Fruit fly (Drosophila melanogaster) whole organism, embryonic: ENCODE measurements around the gene crol.

Experiments used
- BtbVII ChIP-seq: fragments of 200-800 bp; sonication (Bioruptor generic); optimal IDR thresholded peaks from 3 replicates; lab custom pipeline; 2017; ENCODE audit warnings: missing biosample characterization, mild to moderate bottlenecking, missing genetic modification characterization
- CG12104 ChIP-seq: fragments of 200-800 bp; sonication (Bioruptor generic); optimal IDR thresholded peaks from 3 replicates; lab custom pipeline; 2016; ENCODE audit warnings: missing biosample characterization, missing genetic modification characterization
- CG13296 ChIP-seq: fragments of 200-800 bp; sonication (Bioruptor generic); optimal IDR thresholded peaks from 3 replicates; lab custom pipeline; 2018; ENCODE audit warnings: missing biosample characterization, mild to moderate bottlenecking, missing genetic modification characterization
- CG13424 ChIP-seq: fragments of 200-800 bp; sonication (Bioruptor generic); optimal IDR thresholded peaks from 2 replicates; lab custom pipeline; 2019; ENCODE audit warnings: missing biosample characterization, mild to moderate bottlenecking, missing genetic modification characterization, moderate library complexity
- CG13775 ChIP-seq: fragments of 200-800 bp; sonication (Bioruptor generic); optimal IDR thresholded peaks from 3 replicates; lab custom pipeline; 2017; ENCODE audit warnings: missing biosample characterization, mild to moderate bottlenecking, missing genetic modification characterization
- CG15696 ChIP-seq: fragments of 200-800 bp; sonication (Bioruptor generic); optimal IDR thresholded peaks from 2 replicates; lab custom pipeline; 2019; ENCODE audit warnings: missing biosample characterization, mild to moderate bottlenecking, missing genetic modification characterization, moderate library complexity
- CG17328 ChIP-seq: fragments of 200-800 bp; sonication (Bioruptor generic); IDR thresholded peaks from 2 replicates; pipeline ENCODE4 v1.3.6; 2022; ENCODE audit warnings: missing biosample characterization, missing genetic modification characterization
- CG17612 ChIP-seq: fragments of 200-800 bp; sonication (Bioruptor generic); IDR thresholded peaks from 2 replicates; pipeline ENCODE4 v1.3.6; 2022; ENCODE audit warnings: missing biosample characterization, missing genetic modification characterization
- CG1792 ChIP-seq: fragments of 200-800 bp; sonication (Bioruptor generic); optimal IDR thresholded peaks from 2 replicates; lab custom pipeline; 2016; ENCODE audit warnings: missing biosample characterization, missing genetic modification characterization
- CG30020 ChIP-seq: fragments of 200-800 bp; optimal IDR thresholded peaks from 2 replicates; lab custom pipeline; 2019; ENCODE audit warnings: missing biosample characterization, mild to moderate bottlenecking, missing genetic modification characterization, moderate library complexity
- CG31224 ChIP-seq: fragments of 200-800 bp; sonication (Bioruptor generic); IDR thresholded peaks from 2 replicates; pipeline ENCODE4 v1.3.6; 2022; ENCODE audit warnings: missing biosample characterization, missing genetic modification characterization
- CG3281 ChIP-seq: fragments of 200-800 bp; sonication (Bioruptor generic); optimal IDR thresholded peaks from 3 replicates; lab custom pipeline; 2017; ENCODE audit warnings: missing biosample characterization, mild to moderate bottlenecking, missing genetic modification characterization
- CG34224 ChIP-seq: fragments of 200-800 bp; sonication (Bioruptor generic); IDR thresholded peaks from 3 replicates; pipeline ENCODE4 v1.3.6; 2022; ENCODE audit warnings: missing biosample characterization, missing genetic modification characterization; ENCODE audit not compliant: partially characterized antibody
- CG3847 ChIP-seq: fragments of 200-800 bp; sonication (Bioruptor generic); IDR thresholded peaks from 2 replicates; pipeline ENCODE4 v1.3.6; 2022; ENCODE audit warnings: missing biosample characterization, missing genetic modification characterization
- CG4730 ChIP-seq: fragments of 200-800 bp; sonication (Bioruptor generic); IDR thresholded peaks from 2 replicates; pipeline ENCODE4 v1.3.6; 2022; ENCODE audit warnings: missing biosample characterization, missing genetic modification characterization
- CG6654 ChIP-seq: fragments of 200-800 bp; sonication (Bioruptor generic); optimal IDR thresholded peaks from 2 replicates; lab custom pipeline; 2017; ENCODE audit warnings: missing biosample characterization, mild to moderate bottlenecking, missing genetic modification characterization
- CG6689 ChIP-seq: fragments of 200-800 bp; sonication (Bioruptor generic); IDR thresholded peaks from 2 replicates; pipeline ENCODE4 v1.3.6; 2022; ENCODE audit warnings: missing biosample characterization, missing genetic modification characterization
- CG7556 ChIP-seq: fragments of 200-800 bp; sonication (Bioruptor generic); optimal IDR thresholded peaks from 2 replicates; lab custom pipeline; 2017; ENCODE audit warnings: missing biosample characterization, mild to moderate bottlenecking, missing genetic modification characterization
- CG8281 ChIP-seq: fragments of 200-800 bp; sonication (Bioruptor generic); optimal IDR thresholded peaks from 2 replicates; lab custom pipeline; 2018; ENCODE audit warnings: missing biosample characterization, mild to moderate bottlenecking, missing genetic modification characterization, moderate library complexity
- CG8478 ChIP-seq: fragments of >200 bp; optimal IDR thresholded peaks from 2 replicates; lab custom pipeline; 2018
- CG9817 ChIP-seq: fragments of 200-800 bp; sonication (Bioruptor generic); optimal IDR thresholded peaks from 2 replicates; lab custom pipeline; 2018; ENCODE audit warnings: missing biosample characterization, mild to moderate bottlenecking, missing genetic modification characterization, moderate library complexity
- Dip3 ChIP-seq: fragments of 200-800 bp; sonication (Bioruptor generic); optimal IDR thresholded peaks from 3 replicates; lab custom pipeline; 2016; ENCODE audit warnings: missing biosample characterization, missing genetic modification characterization
- Fer2 ChIP-seq: fragments of 200-800 bp; sonication (Bioruptor generic); optimal IDR thresholded peaks from 2 replicates; lab custom pipeline; 2018; ENCODE audit warnings: missing biosample characterization, mild to moderate bottlenecking, missing genetic modification characterization, moderate library complexity
- Gsc ChIP-seq: fragments of 200-800 bp; sonication (Bioruptor generic); IDR thresholded peaks from 2 replicates; pipeline ENCODE4 v1.3.6; 2022; ENCODE audit warnings: missing biosample characterization, missing genetic modification characterization
- H2.0 ChIP-seq: fragments of 200-800 bp; sonication (Bioruptor generic); IDR thresholded peaks from 2 replicates; pipeline ENCODE4 v1.3.6; 2022; ENCODE audit warnings: missing biosample characterization, missing genetic modification characterization
- HHEX ChIP-seq: fragments of 200-800 bp; sonication (Bioruptor generic); optimal IDR thresholded peaks from 3 replicates; lab custom pipeline; 2017; ENCODE audit warnings: missing biosample characterization, mild to moderate bottlenecking, missing genetic modification characterization, missing genetic modification reagents
- HLH4C ChIP-seq: fragments of 200-800 bp; sonication (Bioruptor generic); IDR thresholded peaks from 3 replicates; pipeline ENCODE4 v1.3.6; 2022; ENCODE audit warnings: missing biosample characterization, missing genetic modification characterization; ENCODE audit not compliant: partially characterized antibody
- Hr51 ChIP-seq, 2 experiments: fragments of 200-800 bp; sonication (Bioruptor generic); optimal IDR thresholded peaks; 2 replicates in 1 of 2; 3 replicates in 1 of 2; lab custom pipeline; 2016 to 2018; ENCODE audit warnings: missing biosample characterization in 2 of 2, missing genetic modification characterization in 2 of 2, mild to moderate bottlenecking in 1 of 2, moderate library complexity in 1 of 2
- Nf-YA ChIP-seq: fragments of 200-800 bp; sonication (Bioruptor generic); IDR thresholded peaks from 2 replicates; pipeline ENCODE4 v1.3.6; 2022; ENCODE audit warnings: missing biosample characterization, missing genetic modification characterization
- Opbp ChIP-seq: fragments of 200-800 bp; sonication (Bioruptor generic); IDR thresholded peaks from 3 replicates; pipeline ENCODE4 v1.3.6; 2022; ENCODE audit warnings: missing biosample characterization, missing genetic modification characterization; ENCODE audit not compliant: partially characterized antibody
- Pdp1 ChIP-seq, 2 experiments: fragments of 200-800 bp; sonication (Bioruptor generic); optimal IDR thresholded peaks; 3 replicates each; lab custom pipeline; 2016; ENCODE audit warnings: missing biosample characterization in 2 of 2, missing genetic modification characterization in 2 of 2, mild to moderate bottlenecking in 1 of 2, moderate library complexity in 1 of 2
- Vsx1 ChIP-seq: fragments of 200-800 bp; sonication (Bioruptor generic); optimal IDR thresholded peaks from 2 replicates; lab custom pipeline; 2017; ENCODE audit warnings: missing biosample characterization, mild to moderate bottlenecking, missing genetic modification characterization, missing genetic modification reagents
- br ChIP-seq: fragments of >200 bp; optimal IDR thresholded peaks from 2 replicates; lab custom pipeline; 2017
- fru ChIP-seq: fragments of >200 bp; optimal IDR thresholded peaks from 2 replicates; lab custom pipeline; 2017
- gce ChIP-seq: fragments of 200-800 bp; sonication (Bioruptor generic); IDR thresholded peaks from 3 replicates; pipeline ENCODE4 v1.3.6; 2022; ENCODE audit warnings: missing biosample characterization, missing genetic modification characterization
- grau ChIP-seq: fragments of 200-800 bp; optimal IDR thresholded peaks from 3 replicates; lab custom pipeline; 2019; ENCODE audit warnings: missing biosample characterization, mild to moderate bottlenecking, missing genetic modification characterization, moderate library complexity
- grn ChIP-seq: fragments of 200-800 bp; sonication (Bioruptor generic); optimal IDR thresholded peaks from 3 replicates; lab custom pipeline; 2017; ENCODE audit warnings: missing biosample characterization, missing genetic modification characterization
- ham ChIP-seq: fragments of 200-800 bp; sonication (Bioruptor generic); IDR thresholded peaks from 2 replicates; pipeline ENCODE4 v1.3.6; 2022; ENCODE audit warnings: missing biosample characterization, missing genetic modification characterization
- hkb ChIP-seq, 2 experiments: fragments of 200-800 bp in 1 of 2; fragments of >200 bp in 1 of 2; sonication (Bioruptor generic) in 1 of 2; IDR thresholded peaks in 1 of 2; optimal IDR thresholded peaks in 1 of 2; 2 replicates each; pipeline versions ENCODE4 v1.3.6 to Lab custom; 2017 to 2022; ENCODE audit warnings: missing biosample characterization in 1 of 2, missing genetic modification characterization in 1 of 2
- lbe ChIP-seq: fragments of 200-800 bp; sonication (Bioruptor generic); optimal IDR thresholded peaks from 2 replicates; lab custom pipeline; 2016; ENCODE audit warnings: missing biosample characterization, mild to moderate bottlenecking, missing genetic modification characterization
- lola ChIP-seq, 3 experiments: fragments of >200 bp in 2 of 3; fragments of 200-800 bp in 1 of 3; sonication (Bioruptor generic) in 1 of 3; optimal IDR thresholded peaks; 2 replicates each; lab custom pipeline; 2017 to 2019; ENCODE audit warnings: missing biosample characterization in 3 of 3, missing genetic modification characterization in 3 of 3, mild to moderate bottlenecking in 1 of 3, moderate library complexity in 1 of 3
- lov ChIP-seq, 2 experiments: fragments of 200-800 bp in 1 of 2; fragments of >200 bp in 1 of 2; sonication (Bioruptor generic) in 1 of 2; IDR thresholded peaks in 1 of 2; optimal IDR thresholded peaks in 1 of 2; 2 replicates in 1 of 2; 3 replicates in 1 of 2; pipeline versions ENCODE4 v1.3.6 to Lab custom; 2017 to 2022; ENCODE audit warnings: missing biosample characterization in 1 of 2, missing genetic modification characterization in 1 of 2
- mirr ChIP-seq: fragments of 200-800 bp; sonication (Bioruptor generic); optimal IDR thresholded peaks from 3 replicates; lab custom pipeline; 2018; ENCODE audit warnings: missing biosample characterization, mild to moderate bottlenecking, missing genetic modification characterization
- odd ChIP-seq: fragments of 200-800 bp; sonication (Bioruptor generic); optimal IDR thresholded peaks from 2 replicates; lab custom pipeline; 2017; ENCODE audit warnings: missing biosample characterization, mild to moderate bottlenecking, missing genetic modification characterization
- sens-2 ChIP-seq: fragments of 200-800 bp; sonication (Bioruptor generic); IDR thresholded peaks from 2 replicates; pipeline ENCODE4 v1.3.6; 2022; ENCODE audit warnings: missing biosample characterization, missing genetic modification characterization
- sisA ChIP-seq: fragments of 200-800 bp; sonication (Bioruptor generic); IDR thresholded peaks from 2 replicates; pipeline ENCODE4 v1.3.6; 2022; ENCODE audit warnings: missing biosample characterization, missing genetic modification characterization
- stc ChIP-seq: fragments of 200-800 bp; sonication (Bioruptor generic); IDR thresholded peaks from 2 replicates; pipeline ENCODE4 v1.3.6; 2022; ENCODE audit warnings: missing biosample characterization, missing genetic modification characterization
- trh ChIP-seq: fragments of 200-800 bp; sonication (Bioruptor generic); optimal IDR thresholded peaks from 2 replicates; lab custom pipeline; 2016; ENCODE audit warnings: missing biosample characterization, missing genetic modification characterization
- usp ChIP-seq: fragments of >200 bp; optimal IDR thresholded peaks from 2 replicates; lab custom pipeline; 2017; ENCODE audit warnings: missing biosample characterization, missing genetic modification characterization
- zfh2 ChIP-seq: fragments of 200-800 bp; sonication (Bioruptor generic); optimal IDR thresholded peaks from 2 replicates; lab custom pipeline; 2016; ENCODE audit warnings: missing biosample characterization, missing genetic modification characterization

crol gene

dm6 chr2L:11807697-11808226 lies 1.5 kb downstream of the crol start (continued):
- no peak for TF ChIP-seq BtbVII (GFP tag; lab: Kevin White, UChicago)
- TF ChIP-seq CG17612 (GFP tag; lab: Robert Waterston, UW), result no peak
- no peak for TF ChIP-seq grn
- TF ChIP-seq ham, result no peak
- TF ChIP-seq HHEX (GFP tag; lab: Kevin White, UChicago), result peak; percentile 18
- no peak for TF ChIP-seq lbe (GFP tag; lab: Kevin White, UChicago)
- peak in 1 of 3 experiments; percentile 83 for TF ChIP-seq lola (GFP tag; optimal IDR thresholded peaks at IDR 0.05; lab: Kevin White, UChicago)
- no peak for TF ChIP-seq CG4730
- no peak for TF ChIP-seq H2.0
- peak; percentile 14; the same call in 1 of the 3 replicates for TF ChIP-seq HLH4C (GFP tag; lab: Robert Waterston, UW)
- no peak for TF ChIP-seq hkb (optimal IDR thresholded peaks at IDR 0.05; lab: Kevin White, UChicago)
- no peak for TF ChIP-seq hkb (GFP tag; IDR thresholded peaks at IDR 0.05; lab: Robert Waterston, UW)
- no peak for TF ChIP-seq zfh2 (GFP tag; lab: Kevin White, UChicago)
- no peak for TF ChIP-seq CG1792 (GFP tag; lab: Kevin White, UChicago)
- peak; percentile 10 for TF ChIP-seq CG3281 (GFP tag; lab: Kevin White, UChicago)
- no peak for TF ChIP-seq stc (GFP tag; lab: Robert Waterston, UW)
- no peak for TF ChIP-seq CG9817 (tag; lab: Kevin White, UChicago)
- no peak for TF ChIP-seq grau
- peak; percentile 24; the same call in 1 of the 3 replicates for TF ChIP-seq CG34224 (GFP tag; lab: Robert Waterston, UW)
- TF ChIP-seq Hr51 (GFP tag; optimal IDR thresholded peaks at IDR 0.05; lab: Kevin White, UChicago), result no peak
- no peak for TF ChIP-seq Fer2 (tag; lab: Kevin White, UChicago)
- no peak for TF ChIP-seq CG13424 (tag; lab: Kevin White, UChicago)
- TF ChIP-seq CG31224, result peak; percentile 41; the same call in 1 of the 2 replicates
- TF ChIP-seq Dip3 (GFP tag; lab: Kevin White, UChicago), result peak; percentile 19
- no peak for TF ChIP-seq CG6689 (GFP tag; lab: Robert Waterston, UW)
- no peak for TF ChIP-seq CG15696 (tag; lab: Kevin White, UChicago)
- no peak for TF ChIP-seq Gsc (GFP tag; lab: Robert Waterston, UW)
- no peak for TF ChIP-seq CG13296
- TF ChIP-seq Vsx1 (GFP tag; lab: Kevin White, UChicago), result no peak
- no peak for TF ChIP-seq sens-2 (GFP tag; lab: Robert Waterston, UW)
- no peak for TF ChIP-seq CG6654 (GFP tag; lab: Kevin White, UChicago)
- TF ChIP-seq CG8281 (tag; lab: Kevin White, UChicago), result no peak
- no peak for TF ChIP-seq CG7556 (GFP tag; lab: Kevin White, UChicago)
- TF ChIP-seq Pdp1 (GFP tag; optimal IDR thresholded peaks at IDR 0.05; lab: Kevin White, UChicago), result peak in 1 of 2 experiments; percentile 13
- TF ChIP-seq Opbp (GFP tag; lab: Robert Waterston, UW), result no peak
- no peak for TF ChIP-seq trh (GFP tag; lab: Kevin White, UChicago)
- TF ChIP-seq sisA (GFP tag; lab: Robert Waterston, UW), result no peak
- no peak for TF ChIP-seq fru (lab: Kevin White, UChicago)
- peak; percentile 36; the same call in 1 of the 2 replicates for TF ChIP-seq CG17328 (GFP tag; lab: Robert Waterston, UW)
- TF ChIP-seq CG8478, result peak; percentile 80
- no peak for TF ChIP-seq odd
- no peak for TF ChIP-seq usp (GFP tag; lab: Kevin White, UChicago)
- TF ChIP-seq CG3847 (GFP tag; lab: Robert Waterston, UW), result no peak
- peak; percentile 65 for TF ChIP-seq mirr (GFP tag; lab: Kevin White, UChicago)
- TF ChIP-seq br, result no peak
- no peak for TF ChIP-seq CG13775
- TF ChIP-seq lov (optimal IDR thresholded peaks at IDR 0.05; lab: Kevin White, UChicago), result no peak
- 0 out of 3 replicates have a peak, but pooled peaks have one; percentile 50 for TF ChIP-seq lov (GFP tag; IDR thresholded peaks at IDR 0.05; lab: Robert Waterston, UW)
- TF ChIP-seq gce, result peak; percentile 68; the same call in 1 of the 3 replicates
- TF ChIP-seq CG30020 (tag; lab: Kevin White, UChicago), result no peak
- TF ChIP-seq CG12104 (GFP tag; lab: Kevin White, UChicago), result no peak
- TF ChIP-seq Nf-YA (GFP tag; lab: Robert Waterston, UW), result no peak
